Fruit fly (Drosophila melanogaster): Measurements from ENCODE around the gene CG11286.

CG11286 gene

DNA sequence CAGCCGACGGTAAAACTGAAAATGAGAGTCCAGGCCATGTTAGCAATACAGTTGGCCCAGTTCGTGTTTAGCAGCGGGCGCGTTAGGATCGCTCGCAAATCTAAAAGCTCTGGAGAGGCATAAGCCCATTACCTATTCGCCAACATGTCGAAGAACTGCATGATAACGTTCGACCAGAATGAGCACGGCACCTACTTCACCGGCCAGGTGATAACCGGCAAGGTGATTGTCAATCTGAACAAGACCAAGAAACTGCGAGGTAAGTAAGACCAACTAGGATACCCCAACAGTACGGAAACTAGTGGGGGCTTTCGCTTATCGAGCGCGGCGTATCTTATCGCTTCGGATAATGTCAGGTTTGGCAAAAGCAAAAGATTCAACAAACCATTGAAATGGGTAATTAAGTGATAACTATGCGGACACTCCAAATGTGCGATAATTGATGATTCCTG is 19.1 kb upstream of the CG11286 start, which contains the start of gene CG10086 (continued):
- TF ChIP-seq CG17912 (GFP tag; optimal IDR thresholded peaks at IDR 0.05): no peak
- TF ChIP-seq Vsx1 (GFP tag; optimal IDR thresholded peaks at IDR 0.05): no peak
- TF ChIP-seq CG33557 (GFP tag; optimal IDR thresholded peaks at IDR 0.05): no peak
- no peak for TF ChIP-seq CG10565 (GFP tag; optimal IDR thresholded peaks at IDR 0.05)
- TF ChIP-seq CG12744 (GFP tag; optimal IDR thresholded peaks at IDR 0.05): no peak
- TF ChIP-seq prd (optimal IDR thresholded peaks at IDR 0.05): no peak
- TF ChIP-seq prd (GFP tag; IDR thresholded peaks at IDR 0.05): no peak
- no peak for TF ChIP-seq CG10267 (tag; optimal IDR thresholded peaks at IDR 0.05)
- TF ChIP-seq pnt (GFP tag; optimal IDR thresholded peaks at IDR 0.05): no peak
- TF ChIP-seq Dref (GFP tag; IDR thresholded peaks at IDR 0.05): no peak
- TF ChIP-seq Ets65A (GFP tag): no peak
- peak; percentile 34 for TF ChIP-seq CG18599 (GFP tag; optimal IDR thresholded peaks at IDR 0.05)
- TF ChIP-seq CG16779 (GFP tag; IDR thresholded peaks at IDR 0.05): no peak
- TF ChIP-seq zfh2 (GFP tag; optimal IDR thresholded peaks at IDR 0.05): no peak
- TF ChIP-seq z (GFP tag; IDR thresholded peaks at IDR 0.05): no peak
- TF ChIP-seq cwo (GFP tag; optimal IDR thresholded peaks at IDR 0.05): no peak
- no peak for TF ChIP-seq CG10959 (GFP tag; IDR thresholded peaks at IDR 0.05)
- TF ChIP-seq lilli (GFP tag; optimal IDR thresholded peaks at IDR 0.05): no peak
- TF ChIP-seq CG17186 (GFP tag; optimal IDR thresholded peaks at IDR 0.05): no peak
- no peak for TF ChIP-seq Aef1 (GFP tag; IDR thresholded peaks at IDR 0.05)
- no peak for TF ChIP-seq CG18619 (GFP tag; optimal IDR thresholded peaks at IDR 0.05)
- no peak for TF ChIP-seq CG7786 (GFP tag; optimal IDR thresholded peaks at IDR 0.05)
- TF ChIP-seq CG14965 (GFP tag; optimal IDR thresholded peaks at IDR 0.05; ENCODE audit: borderline replicate concordance): no peak
- TF ChIP-seq pros (GFP tag; optimal IDR thresholded peaks at IDR 0.05): no peak
- no peak for TF ChIP-seq pum (GFP tag; optimal IDR thresholded peaks at IDR 0.05)
- no peak for TF ChIP-seq CG15601 (tag; optimal IDR thresholded peaks at IDR 0.05)
- no peak for TF ChIP-seq CG9876 (GFP tag; optimal IDR thresholded peaks at IDR 0.05)
- TF ChIP-seq sqz (GFP tag; optimal IDR thresholded peaks at IDR 0.05): no peak
- no peak for TF ChIP-seq bab2 (GFP tag; optimal IDR thresholded peaks at IDR 0.05)
- TF ChIP-seq Jarid2 (GFP tag; optimal IDR thresholded peaks at IDR 0.05): peak; percentile 1
- TF ChIP-seq Usf (GFP tag; optimal IDR thresholded peaks at IDR 0.05): no peak
- no peak for TF ChIP-seq nerfin-1 (tag; optimal IDR thresholded peaks at IDR 0.05)
- TF ChIP-seq CG6175 (GFP tag; IDR thresholded peaks at IDR 0.05): no peak
- no peak for TF ChIP-seq Oli (tag; optimal IDR thresholded peaks at IDR 0.05)
- TF ChIP-seq CG2712 (tag; optimal IDR thresholded peaks at IDR 0.05): no peak
- no peak for TF ChIP-seq lov (optimal IDR thresholded peaks at IDR 0.05)
- TF ChIP-seq lov (GFP tag; IDR thresholded peaks at IDR 0.05): no peak
- no peak for TF ChIP-seq Rx (GFP tag; IDR thresholded peaks at IDR 0.05)
- no peak for TF ChIP-seq luna (GFP tag; optimal IDR thresholded peaks at IDR 0.05)
- TF ChIP-seq CG2116 (GFP tag; optimal IDR thresholded peaks at IDR 0.05): no peak
- peak; percentile 16; the same call in 1 of the 2 replicates for TF ChIP-seq CG11085 (GFP tag; IDR thresholded peaks at IDR 0.05)
- no peak for TF ChIP-seq ap (GFP tag; IDR thresholded peaks at IDR 0.05)
- no peak for TF ChIP-seq gcm2 (GFP tag; optimal IDR thresholded peaks at IDR 0.05)
- TF ChIP-seq her (GFP tag; optimal IDR thresholded peaks at IDR 0.05): no peak
- TF ChIP-seq crp (GFP tag; optimal IDR thresholded peaks at IDR 0.05): no peak
- TF ChIP-seq CG8089 (GFP tag; optimal IDR thresholded peaks at IDR 0.05): no peak
- TF ChIP-seq D (optimal IDR thresholded peaks at IDR 0.05): no peak
- no peak for TF ChIP-seq D (GFP tag; optimal IDR thresholded peaks at IDR 0.05)
- no peak for TF ChIP-seq CG8388 (GFP tag; optimal IDR thresholded peaks at IDR 0.05)
- no peak for TF ChIP-seq fru (optimal IDR thresholded peaks at IDR 0.05)
- TF ChIP-seq h (optimal IDR thresholded peaks at IDR 0.05): no peak
- TF ChIP-seq grn (GFP tag; optimal IDR thresholded peaks at IDR 0.05): peak; percentile 74
- no peak for TF ChIP-seq CG7839 (tag; optimal IDR thresholded peaks at IDR 0.05)
- no peak for TF ChIP-seq CG9932 (GFP tag; IDR thresholded peaks at IDR 0.05)

Measured in whole organism, embryonic.